ENCODE assay signal across 3 worm cellular contexts in genomic region chrV:13577463-13577862, ce11.
TF ChIP-seq lines count a peak whose summit lies in the region.

No protein-coding gene starts in this region.

TF ChIP-seq in whole organism, L2 larva, 48 proteins besides CTCF, POLR2A, EP300 and RAD21:
- TF ChIP-seq mbf-1 (tag; optimal IDR thresholded peaks at IDR 0.05; lab: Kevin White, UChicago), result no peak
- peak; percentile 88 for TF ChIP-seq fos-1 (tag; optimal IDR thresholded peaks at IDR 0.05; lab: Kevin White, UChicago)

TF ChIP-seq in whole organism, L4 larva, 104 proteins besides CTCF, POLR2A, EP300 and RAD21:
- TF ChIP-seq nhr-42 (GFP tag; IDR thresholded peaks at IDR 0.05; lab: Robert Waterston, UW) (no peak), pqm-1 (tag; optimal IDR thresholded peaks at IDR 0.05; lab: Kevin White, UChicago) (peak; percentile 58), nhr-28 (tag; optimal IDR thresholded peaks at IDR 0.05; lab: Kevin White, UChicago) (peak; percentile 18), nhr-6 (tag; optimal IDR thresholded peaks at IDR 0.05; lab: Kevin White, UChicago) (no peak), daf-16 (GFP tag; optimal IDR thresholded peaks at IDR 0.05; lab: Kevin White, UChicago) (no peak), daf-16 (tag; optimal IDR thresholded peaks at IDR 0.05; lab: Kevin White, UChicago) (peak; percentile 7), dmd-6 (GFP tag; IDR thresholded peaks at IDR 0.05; lab: Robert Waterston, UW) (peak; percentile 64; the same call in 1 of the 2 replicates)
TF ChIP-seq in whole organism, L4 larva: peak in this region for 4.

TF ChIP-seq in whole organism, young adult, 124 proteins besides CTCF, POLR2A, EP300 and RAD21:
- TF ChIP-seq nhr-80 (tag; optimal IDR thresholded peaks at IDR 0.05; lab: Kevin White, UChicago) (peak; percentile 75), T26A5.8 (tag; optimal IDR thresholded peaks at IDR 0.05; lab: Kevin White, UChicago) (no peak), nhr-179 (tag; optimal IDR thresholded peaks at IDR 0.05; lab: Kevin White, UChicago) (no peak)
TF ChIP-seq in whole organism, young adult: peak in this region for 1.
